Fruit fly (Drosophila melanogaster) whole organism, embryonic: Measurements from ENCODE around the gene Sfp33A4.

Experiments
- Awh ChIP-seq: fragments of 200-800 bp; sonication (Bioruptor generic); IDR thresholded peaks from 2 replicates; pipeline ENCODE4, ENCODE4 v1.3.6; 2022; ENCODE audit warnings: missing biosample characterization, missing genetic modification characterization
- BEAF-32 ChIP-seq: fragments of 200-800 bp; sonication (Bioruptor generic); optimal IDR thresholded peaks from 3 replicates; lab custom pipeline; 2017; ENCODE audit warnings: missing biosample characterization, missing genetic modification characterization, mild to moderate bottlenecking, moderate library complexity, missing genetic modification reagents
- CG10565 ChIP-seq: fragments of 200-800 bp; sonication (Bioruptor generic); optimal IDR thresholded peaks from 3 replicates; lab custom pipeline; 2016; ENCODE audit warnings: missing biosample characterization, mild to moderate bottlenecking, missing genetic modification characterization
- CG11093 ChIP-seq: fragments of 200-800 bp; sonication (Bioruptor generic); IDR thresholded peaks from 3 replicates; pipeline ENCODE4 v1.3.6; 2022; ENCODE audit warnings: missing biosample characterization, missing genetic modification characterization
- CG11696 ChIP-seq: fragments of 200-800 bp; sonication (Bioruptor generic); IDR thresholded peaks from 2 replicates; pipeline ENCODE4 v1.3.6; 2022; ENCODE audit warnings: missing biosample characterization, missing genetic modification characterization
- CG12299 ChIP-seq: fragments of 200-800 bp; sonication (Bioruptor generic); optimal IDR thresholded peaks from 2 replicates; lab custom pipeline; 2018; ENCODE audit warnings: missing biosample characterization, mild to moderate bottlenecking, missing genetic modification characterization
- CG12391 ChIP-seq: fragments of 200-800 bp; sonication (Bioruptor generic); optimal IDR thresholded peaks from 3 replicates; lab custom pipeline; 2018; ENCODE audit warnings: missing biosample characterization, mild to moderate bottlenecking, missing genetic modification characterization, moderate library complexity
- CG14860 ChIP-seq: fragments of 200-800 bp; sonication (Bioruptor generic); IDR thresholded peaks from 3 replicates; pipeline ENCODE4 v1.3.6; 2022; ENCODE audit warnings: missing biosample characterization, missing genetic modification characterization; ENCODE audit not compliant: partially characterized antibody
- CG1529 ChIP-seq: fragments of 200-800 bp; sonication (Bioruptor generic); optimal IDR thresholded peaks from 3 replicates; lab custom pipeline; 2018; ENCODE audit warnings: missing biosample characterization, missing genetic modification characterization
- CG18262 ChIP-seq: fragments of 200-800 bp; optimal IDR thresholded peaks from 3 replicates; lab custom pipeline; 2019; ENCODE audit warnings: missing biosample characterization, mild to moderate bottlenecking, missing genetic modification characterization, moderate library complexity
- CG18764 ChIP-seq: fragments of 200-800 bp; sonication (Bioruptor generic); optimal IDR thresholded peaks from 3 replicates; lab custom pipeline; 2016; ENCODE audit warnings: missing biosample characterization, missing genetic modification characterization
- CG30431 ChIP-seq: fragments of 200-800 bp; sonication (Bioruptor generic); optimal IDR thresholded peaks from 2 replicates; lab custom pipeline; 2017; ENCODE audit warnings: missing biosample characterization, missing genetic modification characterization
- CG34224 ChIP-seq: fragments of 200-800 bp; sonication (Bioruptor generic); IDR thresholded peaks from 3 replicates; pipeline ENCODE4 v1.3.6; 2022; ENCODE audit warnings: missing biosample characterization, missing genetic modification characterization; ENCODE audit not compliant: partially characterized antibody
- CG4404 ChIP-seq: fragments of 200-800 bp; sonication (Bioruptor generic); IDR thresholded peaks from 2 replicates; pipeline ENCODE4 v1.3.6; 2022; ENCODE audit warnings: missing biosample characterization, missing genetic modification characterization
- CG4424 ChIP-seq: fragments of 200-800 bp; sonication (Bioruptor generic); optimal IDR thresholded peaks from 3 replicates; lab custom pipeline; 2016; ENCODE audit warnings: missing biosample characterization, missing genetic modification characterization
- CG6854 ChIP-seq: fragments of 200-800 bp; sonication (Bioruptor generic); optimal IDR thresholded peaks from 3 replicates; lab custom pipeline; 2017; ENCODE audit warnings: missing biosample characterization, mild to moderate bottlenecking, missing genetic modification characterization
- CG7271 ChIP-seq: fragments of 200-800 bp; sonication (Bioruptor generic); optimal IDR thresholded peaks from 2 replicates; lab custom pipeline; 2018; ENCODE audit warnings: missing biosample characterization, mild to moderate bottlenecking, missing genetic modification characterization, moderate library complexity
- CG7556 ChIP-seq: fragments of 200-800 bp; sonication (Bioruptor generic); optimal IDR thresholded peaks from 2 replicates; lab custom pipeline; 2017; ENCODE audit warnings: missing biosample characterization, mild to moderate bottlenecking, missing genetic modification characterization
- CG8924 ChIP-seq: fragments of 200-800 bp; optimal IDR thresholded peaks from 3 replicates; lab custom pipeline; 2019; ENCODE audit warnings: missing biosample characterization, mild to moderate bottlenecking, missing genetic modification characterization, moderate library complexity
- CG9215 ChIP-seq: fragments of 200-800 bp; sonication (Bioruptor generic); IDR thresholded peaks from 2 replicates; pipeline ENCODE4 v1.3.6; 2022; ENCODE audit warnings: missing biosample characterization, missing genetic modification characterization
- CHES-1-like ChIP-seq: fragments of 200-800 bp; sonication (Bioruptor generic); optimal IDR thresholded peaks from 2 replicates; lab custom pipeline; 2016; ENCODE audit warnings: missing biosample characterization, missing genetic modification characterization
- Dad ChIP-seq: fragments of 200-800 bp; sonication (Bioruptor generic); optimal IDR thresholded peaks from 3 replicates; lab custom pipeline; 2016; ENCODE audit warnings: missing biosample characterization, missing genetic modification characterization
- Deaf1 ChIP-seq: fragments of 200-800 bp; optimal IDR thresholded peaks from 3 replicates; lab custom pipeline; 2019; ENCODE audit warnings: missing biosample characterization, mild to moderate bottlenecking, missing genetic modification characterization, moderate library complexity
- Dek ChIP-seq: fragments of 200-800 bp; sonication (Bioruptor generic); optimal IDR thresholded peaks from 3 replicates; lab custom pipeline; 2019; ENCODE audit warnings: missing biosample characterization, mild to moderate bottlenecking, missing genetic modification characterization, moderate library complexity
- Dref ChIP-seq: fragments of 200-800 bp; sonication (Bioruptor generic); IDR thresholded peaks from 2 replicates; pipeline ENCODE4 v1.3.6; 2022; ENCODE audit warnings: missing biosample characterization, missing genetic modification characterization
- GATAe ChIP-seq: fragments of 200-800 bp; sonication (Bioruptor generic); conservative IDR thresholded peaks from 2 replicates; pipeline ENCODE4 v1.3.6; 2022; ENCODE audit warnings: missing biosample characterization, missing genetic modification characterization
- HLH4C ChIP-seq: fragments of 200-800 bp; sonication (Bioruptor generic); IDR thresholded peaks from 3 replicates; pipeline ENCODE4 v1.3.6; 2022; ENCODE audit warnings: missing biosample characterization, missing genetic modification characterization; ENCODE audit not compliant: partially characterized antibody
- HmgZ ChIP-seq: fragments of 200-800 bp; sonication (Bioruptor generic); optimal IDR thresholded peaks from 2 replicates; lab custom pipeline; 2018; ENCODE audit warnings: missing biosample characterization, mild to moderate bottlenecking, missing genetic modification characterization
- Jarid2 ChIP-seq: fragments of 200-800 bp; sonication (Bioruptor generic); optimal IDR thresholded peaks from 3 replicates; lab custom pipeline; 2017; ENCODE audit warnings: mild to moderate bottlenecking, missing biosample characterization, missing genetic modification reagents, missing genetic modification characterization
- Lim3 ChIP-seq: fragments of 200-800 bp; sonication (Bioruptor generic); IDR thresholded peaks from 2 replicates; pipeline ENCODE4 v1.3.6; 2022; ENCODE audit warnings: missing biosample characterization, missing genetic modification characterization
- NC2α ChIP-seq: fragments of 200-800 bp; sonication (Bioruptor generic); optimal IDR thresholded peaks from 2 replicates; lab custom pipeline; 2016; ENCODE audit warnings: missing biosample characterization, missing genetic modification characterization
- Oaz ChIP-seq: fragments of 200-800 bp; sonication (Bioruptor generic); IDR thresholded peaks from 2 replicates; pipeline ENCODE4 v1.3.6; 2022; ENCODE audit warnings: missing biosample characterization, missing genetic modification characterization
- Optix ChIP-seq: fragments of 200-800 bp; sonication (Bioruptor generic); IDR thresholded peaks from 3 replicates; pipeline ENCODE4 v1.3.6; 2022; ENCODE audit warnings: missing biosample characterization, missing genetic modification characterization
- Sry-β ChIP-seq: fragments of 200-800 bp; sonication (Bioruptor generic); optimal IDR thresholded peaks from 2 replicates; lab custom pipeline; 2018; ENCODE audit warnings: missing biosample characterization, mild to moderate bottlenecking, missing genetic modification characterization, moderate library complexity
- Tbp ChIP-seq: fragments of >200 bp; optimal IDR thresholded peaks from 2 replicates; lab custom pipeline; 2018; ENCODE audit warnings: missing biosample characterization, missing genetic modification characterization
- Usf ChIP-seq: fragments of 200-800 bp; sonication (Bioruptor generic); optimal IDR thresholded peaks from 2 replicates; lab custom pipeline; 2017; ENCODE audit warnings: missing genotype, missing biosample characterization, missing genetic modification characterization
- ara ChIP-seq: fragments of 200-800 bp; sonication (Bioruptor generic); IDR thresholded peaks from 2 replicates; pipeline ENCODE4 v1.3.6; 2022; ENCODE audit warnings: missing biosample characterization, missing genetic modification characterization
- bab2 ChIP-seq: fragments of 200-800 bp; sonication (Bioruptor generic); optimal IDR thresholded peaks from 2 replicates; lab custom pipeline; 2016; ENCODE audit warnings: missing biosample characterization, missing genetic modification characterization
- br ChIP-seq: fragments of >200 bp; optimal IDR thresholded peaks from 2 replicates; lab custom pipeline; 2017
- dmrt99B ChIP-seq: fragments of 200-800 bp; sonication (Bioruptor generic); optimal IDR thresholded peaks from 2 replicates; lab custom pipeline; 2018; ENCODE audit warnings: missing biosample characterization, mild to moderate bottlenecking, missing genetic modification characterization, moderate library complexity
- emc ChIP-seq: fragments of 200-800 bp; sonication (Bioruptor generic); optimal IDR thresholded peaks from 2 replicates; lab custom pipeline; 2016; ENCODE audit warnings: missing biosample characterization, missing genetic modification characterization
- fru ChIP-seq: fragments of >200 bp; optimal IDR thresholded peaks from 2 replicates; lab custom pipeline; 2017
- fu2 ChIP-seq: fragments of 200-800 bp; sonication (Bioruptor generic); optimal IDR thresholded peaks from 2 replicates; lab custom pipeline; 2016; ENCODE audit warnings: missing biosample characterization, missing genetic modification characterization
- kah ChIP-seq: fragments of 200-800 bp; sonication (Bioruptor generic); optimal IDR thresholded peaks from 2 replicates; lab custom pipeline; 2018; ENCODE audit warnings: missing biosample characterization, mild to moderate bottlenecking, missing genetic modification characterization
- ken ChIP-seq: fragments of 200-800 bp; sonication (Bioruptor generic); IDR thresholded peaks from 3 replicates; pipeline ENCODE4 v1.3.6; 2022; ENCODE audit warnings: missing biosample characterization, missing genetic modification characterization
- lbe ChIP-seq: fragments of 200-800 bp; sonication (Bioruptor generic); optimal IDR thresholded peaks from 2 replicates; lab custom pipeline; 2016; ENCODE audit warnings: missing biosample characterization, mild to moderate bottlenecking, missing genetic modification characterization
- pzg ChIP-seq: fragments of 200-800 bp; sonication (Bioruptor generic); optimal IDR thresholded peaks from 3 replicates; lab custom pipeline; 2018; ENCODE audit warnings: missing biosample characterization, mild to moderate bottlenecking, missing genetic modification characterization, moderate library complexity
- ro ChIP-seq: fragments of 200-800 bp; sonication (Bioruptor generic); IDR thresholded peaks from 2 replicates; pipeline ENCODE4 v1.3.6; 2022; ENCODE audit warnings: missing biosample characterization, missing genetic modification characterization
- sd ChIP-seq: fragments of 200-800 bp; sonication (Bioruptor generic); optimal IDR thresholded peaks from 3 replicates; lab custom pipeline; 2018; ENCODE audit warnings: missing biosample characterization, mild to moderate bottlenecking, missing genetic modification characterization, moderate library complexity
- shn ChIP-seq: fragments of 200-800 bp; sonication (Bioruptor generic); optimal IDR thresholded peaks from 3 replicates; lab custom pipeline; 2016; ENCODE audit warnings: missing biosample characterization, missing genetic modification characterization
- sim ChIP-seq: fragments of 200-800 bp; sonication (Bioruptor generic); IDR thresholded peaks from 2 replicates; pipeline ENCODE4 v1.3.6; 2022; ENCODE audit warnings: missing biosample characterization, missing genetic modification characterization
- trh ChIP-seq: fragments of 200-800 bp; sonication (Bioruptor generic); optimal IDR thresholded peaks from 2 replicates; lab custom pipeline; 2016; ENCODE audit warnings: missing biosample characterization, missing genetic modification characterization
- tx ChIP-seq: fragments of 200-800 bp; sonication (Bioruptor generic); optimal IDR thresholded peaks from 2 replicates; lab custom pipeline; 2016; ENCODE audit warnings: missing biosample characterization, missing genetic modification characterization

Gene Sfp33A4

dm6 chr2L:11813665-11814087, 23.4 kb upstream of the Sfp33A4 start, which contains the start of gene CycY (continued):
- peak; percentile 82 for TF ChIP-seq pzg (GFP tag; lab: Kevin White, UChicago)
- peak; percentile 36 for TF ChIP-seq HmgZ
- no peak for TF ChIP-seq emc (GFP tag; lab: Kevin White, UChicago)
- no peak for TF ChIP-seq Optix (GFP tag; lab: Robert Waterston, UW)
- peak; percentile 19 for TF ChIP-seq CG4424
- peak; percentile 64 for TF ChIP-seq Dref (GFP tag; lab: Robert Waterston, UW)
- peak; percentile 80 for TF ChIP-seq CG12391 (tag; lab: Kevin White, UChicago)
- TF ChIP-seq CG6854 = no peak
- TF ChIP-seq CG4404 (GFP tag; lab: Robert Waterston, UW) = no peak
- peak; percentile 79 for TF ChIP-seq BEAF-32 (GFP tag; lab: Kevin White, UChicago)
- TF ChIP-seq CHES-1-like (GFP tag; lab: Kevin White, UChicago) = no peak
- no peak for TF ChIP-seq trh (GFP tag; lab: Kevin White, UChicago)
- no peak for TF ChIP-seq sd (tag; lab: Kevin White, UChicago)
- no peak for TF ChIP-seq Jarid2 (GFP tag; lab: Kevin White, UChicago)
- no peak for TF ChIP-seq sim (GFP tag; lab: Robert Waterston, UW)
- TF ChIP-seq CG30431 (GFP tag; lab: Kevin White, UChicago) = no peak
- no peak for TF ChIP-seq Dek (tag; lab: Kevin White, UChicago)
- no peak for TF ChIP-seq GATAe (GFP tag; lab: Robert Waterston, UW)
- no peak for TF ChIP-seq NC2α (GFP tag; lab: Kevin White, UChicago)
- no peak for TF ChIP-seq CG9215 (GFP tag; lab: Robert Waterston, UW)
- TF ChIP-seq dmrt99B (tag; lab: Kevin White, UChicago) = no peak
- TF ChIP-seq CG8924 = peak; percentile 33
- TF ChIP-seq ken (GFP tag; lab: Robert Waterston, UW) = no peak
- no peak for TF ChIP-seq CG18764 (GFP tag; lab: Kevin White, UChicago)
- no peak for TF ChIP-seq fru (lab: Kevin White, UChicago)
- peak; percentile 20; the same call in 1 of the 3 replicates for TF ChIP-seq CG14860 (GFP tag; lab: Robert Waterston, UW)
- no peak for TF ChIP-seq Awh
- no peak for TF ChIP-seq kah (GFP tag; lab: Kevin White, UChicago)
- no peak for TF ChIP-seq fu2 (GFP tag; lab: Kevin White, UChicago)
- TF ChIP-seq CG10565 (GFP tag; lab: Kevin White, UChicago) = no peak
- TF ChIP-seq CG7556 (GFP tag; lab: Kevin White, UChicago) = no peak
- TF ChIP-seq CG18262 = peak; percentile 36
- no peak for TF ChIP-seq CG1529 (GFP tag; lab: Kevin White, UChicago)
- TF ChIP-seq ro (GFP tag; lab: Robert Waterston, UW) = no peak
- TF ChIP-seq CG11093 (GFP tag; lab: Robert Waterston, UW) = no peak
- TF ChIP-seq CG34224 (GFP tag; lab: Robert Waterston, UW) = peak; percentile 74; the same call in 2 of the 3 replicates
- no peak for TF ChIP-seq tx
- no peak for TF ChIP-seq Tbp
- TF ChIP-seq Dad (GFP tag; lab: Kevin White, UChicago) = no peak
- TF ChIP-seq shn (GFP tag; lab: Kevin White, UChicago) = no peak
- no peak for TF ChIP-seq CG12299 (tag; lab: Kevin White, UChicago)
- TF ChIP-seq HLH4C (GFP tag; lab: Robert Waterston, UW) = 0 out of 3 replicates have a peak, but pooled peaks have one; percentile 47
- TF ChIP-seq Deaf1 (tag; lab: Kevin White, UChicago) = no peak
- no peak for TF ChIP-seq br
- TF ChIP-seq lbe (GFP tag; lab: Kevin White, UChicago) = no peak
- no peak for TF ChIP-seq ara (GFP tag; lab: Robert Waterston, UW)
- TF ChIP-seq Usf (GFP tag; lab: Kevin White, UChicago) = no peak
- TF ChIP-seq Lim3 (GFP tag; lab: Robert Waterston, UW) = no peak
- TF ChIP-seq CG11696 = no peak
- no peak for TF ChIP-seq Oaz
- TF ChIP-seq bab2 (GFP tag; lab: Kevin White, UChicago) = no peak
- no peak for TF ChIP-seq Sry-β (GFP tag; lab: Kevin White, UChicago)
- no peak for TF ChIP-seq CG7271 (tag; lab: Kevin White, UChicago)
